Fruit fly (Drosophila melanogaster) whole organism, embryonic: ENCODE data around the gene pyd.

Source experiments
- Bdp1 ChIP-seq: fragments of 200-800 bp; sonication (Bioruptor generic); optimal IDR thresholded peaks from 3 replicates; lab custom pipeline; 2016; ENCODE audit warnings: missing biosample characterization, missing genetic modification characterization
- Blimp-1 ChIP-seq: fragments of 200-800 bp; sonication (Bioruptor generic); optimal IDR thresholded peaks from 3 replicates; lab custom pipeline; 2018; ENCODE audit warnings: missing biosample characterization, missing genetic modification characterization, mild to moderate bottlenecking, moderate library complexity, missing genetic modification reagents
- C15 ChIP-seq: fragments of 200-800 bp; sonication (Bioruptor generic); IDR thresholded peaks from 3 replicates; pipeline ENCODE4 v1.3.6; 2022; ENCODE audit warnings: missing biosample characterization, missing genetic modification characterization
- CG10147 ChIP-seq: fragments of 200-800 bp; sonication (Bioruptor generic); optimal IDR thresholded peaks from 2 replicates; lab custom pipeline; 2019; ENCODE audit warnings: missing biosample characterization, mild to moderate bottlenecking, missing genetic modification characterization, moderate library complexity
- CG10267 ChIP-seq: fragments of 200-800 bp; sonication (Bioruptor generic); optimal IDR thresholded peaks from 2 replicates; lab custom pipeline; 2018; ENCODE audit warnings: missing biosample characterization, mild to moderate bottlenecking, missing genetic modification characterization, moderate library complexity
- CG10366 ChIP-seq: fragments of 200-800 bp; sonication (Bioruptor generic); IDR thresholded peaks from 2 replicates; pipeline ENCODE4 v1.3.6; 2022; ENCODE audit warnings: missing biosample characterization, missing genetic modification characterization
- CG10543 ChIP-seq: fragments of 200-800 bp; sonication (Bioruptor generic); optimal IDR thresholded peaks from 3 replicates; lab custom pipeline; 2017; ENCODE audit warnings: missing biosample characterization, mild to moderate bottlenecking, missing genetic modification characterization, moderate library complexity
- CG11247 ChIP-seq: fragments of 200-800 bp; sonication (Bioruptor generic); IDR thresholded peaks from 2 replicates; pipeline ENCODE4 v1.3.6; 2022; ENCODE audit warnings: missing biosample characterization, missing genetic modification characterization
- CG13123 ChIP-seq: fragments of 200-800 bp; sonication (Bioruptor generic); optimal IDR thresholded peaks from 2 replicates; lab custom pipeline; 2016; ENCODE audit warnings: missing biosample characterization, missing genetic modification characterization
- CG14860 ChIP-seq: fragments of 200-800 bp; sonication (Bioruptor generic); IDR thresholded peaks from 3 replicates; pipeline ENCODE4 v1.3.6; 2022; ENCODE audit warnings: missing biosample characterization, missing genetic modification characterization; ENCODE audit not compliant: partially characterized antibody
- CG17361 ChIP-seq: fragments of 200-800 bp; sonication (Bioruptor generic); IDR thresholded peaks from 3 replicates; pipeline ENCODE4 v1.3.6; 2022; ENCODE audit warnings: missing biosample characterization, missing genetic modification characterization
- CG17829 ChIP-seq: fragments of 200-800 bp; optimal IDR thresholded peaks from 2 replicates; lab custom pipeline; 2019; ENCODE audit warnings: missing biosample characterization, mild to moderate bottlenecking, missing genetic modification characterization, moderate library complexity
- CG18599 ChIP-seq: fragments of 200-800 bp; sonication (Bioruptor generic); optimal IDR thresholded peaks from 3 replicates; lab custom pipeline; 2017; ENCODE audit warnings: missing biosample characterization, missing genetic modification characterization, mild to moderate bottlenecking, moderate library complexity, missing genetic modification reagents
- CG2120 ChIP-seq: fragments of 200-800 bp; sonication (Bioruptor generic); optimal IDR thresholded peaks from 3 replicates; lab custom pipeline; 2016; ENCODE audit warnings: missing biosample characterization, missing genetic modification characterization
- CG2712 ChIP-seq: fragments of 200-800 bp; optimal IDR thresholded peaks from 3 replicates; lab custom pipeline; 2019; ENCODE audit warnings: missing biosample characterization, mild to moderate bottlenecking, missing genetic modification characterization, moderate library complexity
- CG30431 ChIP-seq: fragments of 200-800 bp; sonication (Bioruptor generic); optimal IDR thresholded peaks from 2 replicates; lab custom pipeline; 2017; ENCODE audit warnings: missing biosample characterization, missing genetic modification characterization
- CG33213 ChIP-seq: fragments of 200-800 bp; sonication (Bioruptor generic); optimal IDR thresholded peaks from 3 replicates; lab custom pipeline; 2016; ENCODE audit warnings: missing biosample characterization, missing genetic modification characterization
- CG4617 ChIP-seq: fragments of 200-800 bp; sonication (Bioruptor generic); optimal IDR thresholded peaks from 3 replicates; lab custom pipeline; 2016; ENCODE audit warnings: missing biosample characterization, missing genetic modification characterization, borderline replicate concordance
- CG4854 ChIP-seq: fragments of 200-800 bp; sonication (Bioruptor generic); optimal IDR thresholded peaks from 2 replicates; lab custom pipeline; 2016; ENCODE audit warnings: missing biosample characterization, missing genetic modification characterization, inconsistent platforms
- CG8359 ChIP-seq: fragments of 200-800 bp; sonication (Bioruptor generic); optimal IDR thresholded peaks from 2 replicates; lab custom pipeline; 2017; ENCODE audit warnings: missing biosample characterization, mild to moderate bottlenecking, missing genetic modification characterization, borderline replicate concordance
- CG9817 ChIP-seq: fragments of 200-800 bp; sonication (Bioruptor generic); optimal IDR thresholded peaks from 2 replicates; lab custom pipeline; 2018; ENCODE audit warnings: missing biosample characterization, mild to moderate bottlenecking, missing genetic modification characterization, moderate library complexity
- Chrac-16 ChIP-seq: fragments of 200-800 bp; sonication (Bioruptor generic); optimal IDR thresholded peaks from 3 replicates; lab custom pipeline; 2016; ENCODE audit warnings: missing biosample characterization, missing genetic modification characterization
- Dref ChIP-seq: fragments of 200-800 bp; sonication (Bioruptor generic); IDR thresholded peaks from 2 replicates; pipeline ENCODE4 v1.3.6; 2022; ENCODE audit warnings: missing biosample characterization, missing genetic modification characterization
- E2f2 ChIP-seq: fragments of 200-800 bp; sonication (Bioruptor generic); IDR thresholded peaks from 2 replicates; pipeline ENCODE4 v1.3.6; 2022; ENCODE audit warnings: missing biosample characterization, missing genetic modification characterization
- Hmr ChIP-seq: fragments of 200-800 bp; sonication (Bioruptor generic); optimal IDR thresholded peaks from 3 replicates; lab custom pipeline; 2017; ENCODE audit warnings: mild to moderate bottlenecking, missing biosample characterization, missing genetic modification reagents, missing genetic modification characterization
- Lpt ChIP-seq: fragments of >200 bp; optimal IDR thresholded peaks from 2 replicates; lab custom pipeline; 2018; ENCODE audit warnings: missing biosample characterization, missing genetic modification characterization
- Meics ChIP-seq: fragments of 200-800 bp; sonication (Bioruptor generic); optimal IDR thresholded peaks from 2 replicates; lab custom pipeline; 2017; ENCODE audit warnings: missing biosample characterization, mild to moderate bottlenecking, missing genetic modification characterization
- NFAT ChIP-seq: fragments of 200-800 bp; sonication (Bioruptor generic); IDR thresholded peaks from 2 replicates; pipeline ENCODE4 v1.3.6; 2022; ENCODE audit warnings: missing biosample characterization, missing genetic modification characterization
- NK7.1 ChIP-seq: fragments of 200-800 bp; sonication (Bioruptor generic); optimal IDR thresholded peaks from 3 replicates; lab custom pipeline; 2016; ENCODE audit warnings: missing biosample characterization, missing genetic modification characterization
- Stat92E ChIP-seq, 3 experiments: fragments of >200 bp in 2 of 3; fragments of 200-800 bp in 1 of 3; sonication (Bioruptor generic) in 1 of 3; optimal IDR thresholded peaks; 2 replicates each; lab custom pipeline; 2017 to 2019; ENCODE audit warnings: missing biosample characterization in 3 of 3, missing genetic modification characterization in 3 of 3, mild to moderate bottlenecking in 1 of 3, moderate library complexity in 1 of 3
- Trl ChIP-seq, 3 experiments: fragments of >200 bp in 2 of 3; fragments of 200-800 bp in 1 of 3; sonication (Bioruptor generic) in 1 of 3; optimal IDR thresholded peaks; 2 replicates in 1 of 3; 3 replicates in 2 of 3; lab custom pipeline; 2016 to 2017; ENCODE audit warnings: missing biosample characterization in 1 of 3, missing genetic modification characterization in 1 of 3
- al ChIP-seq: fragments of 200-800 bp; sonication (Bioruptor generic); IDR thresholded peaks from 2 replicates; pipeline ENCODE4 v1.3.6; 2022; ENCODE audit warnings: missing biosample characterization, missing genetic modification characterization
- ara ChIP-seq: fragments of 200-800 bp; sonication (Bioruptor generic); IDR thresholded peaks from 2 replicates; pipeline ENCODE4 v1.3.6; 2022; ENCODE audit warnings: missing biosample characterization, missing genetic modification characterization
- ato ChIP-seq: fragments of 200-800 bp; sonication (Bioruptor generic); IDR thresholded peaks from 2 replicates; pipeline ENCODE4 v1.3.6; 2022; ENCODE audit warnings: missing biosample characterization, missing genetic modification characterization; ENCODE audit not compliant: partially characterized antibody
- az2 ChIP-seq: fragments of 200-800 bp; sonication (Bioruptor generic); optimal IDR thresholded peaks from 3 replicates; lab custom pipeline; 2016; ENCODE audit warnings: missing biosample characterization, missing genetic modification characterization
- br ChIP-seq: fragments of >200 bp; optimal IDR thresholded peaks from 2 replicates; lab custom pipeline; 2017
- eve ChIP-seq, 2 experiments: fragments of >200 bp; optimal IDR thresholded peaks; 2 replicates each; lab custom pipeline; 2017; ENCODE audit warnings: missing biosample characterization in 2 of 2, missing genetic modification characterization in 2 of 2
- ftz-f1 ChIP-seq: fragments of 200-800 bp; sonication (Bioruptor generic); optimal IDR thresholded peaks from 2 replicates; lab custom pipeline; 2016; ENCODE audit warnings: missing biosample characterization, missing genetic modification characterization
- gsb ChIP-seq: fragments of 200-800 bp; sonication (Bioruptor generic); IDR thresholded peaks from 2 replicates; pipeline ENCODE4 v1.3.6; 2022; ENCODE audit warnings: missing biosample characterization, missing genetic modification characterization
- gsb-n ChIP-seq: fragments of 200-800 bp; sonication (Bioruptor generic); optimal IDR thresholded peaks from 3 replicates; lab custom pipeline; 2018; ENCODE audit warnings: missing biosample characterization, mild to moderate bottlenecking, missing genetic modification characterization
- ind ChIP-seq: fragments of 200-800 bp; sonication (Bioruptor generic); optimal IDR thresholded peaks from 3 replicates; lab custom pipeline; 2016; ENCODE audit warnings: missing biosample characterization, missing genetic modification characterization
- knrl ChIP-seq: fragments of 200-800 bp; sonication (Bioruptor generic); IDR thresholded peaks from 3 replicates; pipeline ENCODE4 v1.3.6; 2022; ENCODE audit warnings: missing biosample characterization, missing genetic modification characterization; ENCODE audit not compliant: partially characterized antibody
- lilli ChIP-seq: fragments of 200-800 bp; sonication (Bioruptor generic); optimal IDR thresholded peaks from 3 replicates; lab custom pipeline; 2016; ENCODE audit warnings: missing biosample characterization, missing genetic modification characterization
- lov ChIP-seq, 2 experiments: fragments of 200-800 bp in 1 of 2; fragments of >200 bp in 1 of 2; sonication (Bioruptor generic) in 1 of 2; IDR thresholded peaks in 1 of 2; optimal IDR thresholded peaks in 1 of 2; 2 replicates in 1 of 2; 3 replicates in 1 of 2; pipeline versions ENCODE4 v1.3.6 to Lab custom; 2017 to 2022; ENCODE audit warnings: missing biosample characterization in 1 of 2, missing genetic modification characterization in 1 of 2
- nom ChIP-seq: fragments of 200-800 bp; sonication (Bioruptor generic); optimal IDR thresholded peaks from 2 replicates; lab custom pipeline; 2017; ENCODE audit warnings: missing biosample characterization, missing genetic modification characterization, mild to moderate bottlenecking, moderate library complexity, missing genetic modification reagents
- onecut ChIP-seq: fragments of 200-800 bp; sonication (Bioruptor generic); IDR thresholded peaks from 2 replicates; pipeline ENCODE4 v1.3.6; 2022; ENCODE audit warnings: missing biosample characterization, missing genetic modification characterization
- slou ChIP-seq: fragments of 200-800 bp; sonication (Bioruptor generic); optimal IDR thresholded peaks from 3 replicates; lab custom pipeline; 2016; ENCODE audit warnings: missing biosample characterization, missing genetic modification characterization
- sob ChIP-seq: fragments of 200-800 bp; sonication (Bioruptor generic); IDR thresholded peaks from 2 replicates; pipeline ENCODE4 v1.3.6; 2022; ENCODE audit warnings: missing biosample characterization, missing genetic modification characterization
- vfl ChIP-seq: fragments of 200-800 bp; sonication (Bioruptor generic); optimal IDR thresholded peaks from 2 replicates; lab custom pipeline; 2016; ENCODE audit warnings: missing biosample characterization, missing genetic modification characterization
- z ChIP-seq: fragments of 200-800 bp; sonication (Bioruptor generic); IDR thresholded peaks from 3 replicates; pipeline ENCODE4 v1.3.6; 2022; ENCODE audit warnings: missing biosample characterization, missing genetic modification characterization

Gene pyd

dm6 chr3R:8808518-8808921, 123.2 kb downstream of the pyd start:
- TF ChIP-seq CG11247 (no peak), Meics (GFP tag; lab: Kevin White, UChicago) (peak; percentile 21), onecut (GFP tag; lab: Robert Waterston, UW) (peak; percentile 64), CG18599 (GFP tag; lab: Kevin White, UChicago) (peak; percentile 40), gsb (GFP tag; lab: Robert Waterston, UW) (no peak), CG13123 (peak; percentile 19), lilli (GFP tag; lab: Kevin White, UChicago) (peak; percentile 55), CG8359 (GFP tag; lab: Kevin White, UChicago) (peak; percentile 88), CG4617 (peak; percentile 17), Blimp-1 (GFP tag; lab: Kevin White, UChicago) (peak; percentile 70), ato (no peak), eve (GFP tag; optimal IDR thresholded peaks at IDR 0.05; lab: Kevin White, UChicago) (peak in 1 of 2 experiments; percentile 71), Trl (optimal IDR thresholded peaks at IDR 0.05; lab: Kevin White, UChicago) (no peak), Trl (GFP tag; optimal IDR thresholded peaks at IDR 0.05; lab: Kevin White, UChicago) (peak; percentile 17), Chrac-16 (peak; percentile 83), Hmr (peak; percentile 21), ara (peak; percentile 57), CG10543 (GFP tag; lab: Kevin White, UChicago) (no peak), CG9817 (no peak), ind (GFP tag; lab: Kevin White, UChicago) (peak; percentile 42), CG2712 (tag; lab: Kevin White, UChicago) (peak; percentile 94), lov (optimal IDR thresholded peaks at IDR 0.05; lab: Kevin White, UChicago) (no peak), lov (GFP tag; IDR thresholded peaks at IDR 0.05; lab: Robert Waterston, UW) (peak; percentile 63; the same call in 1 of the 3 replicates), CG14860 (GFP tag; lab: Robert Waterston, UW) (no peak), knrl (GFP tag; lab: Robert Waterston, UW) (no peak), z (no peak), CG17829 (tag; lab: Kevin White, UChicago) (peak; percentile 94), sob (GFP tag; lab: Robert Waterston, UW) (no peak), vfl (GFP tag; lab: Kevin White, UChicago) (peak; percentile 60), br (no peak), CG10147 (GFP tag; lab: Kevin White, UChicago) (no peak), CG2120 (GFP tag; lab: Kevin White, UChicago) (peak; percentile 45), CG33213 (GFP tag; lab: Kevin White, UChicago) (peak; percentile 40), Bdp1 (peak; percentile 5), CG10366 (GFP tag; lab: Robert Waterston, UW) (no peak), C15 (GFP tag; lab: Robert Waterston, UW) (no peak), NK7.1 (GFP tag; lab: Kevin White, UChicago) (peak; percentile 46), E2f2 (GFP tag; lab: Robert Waterston, UW) (no peak), nom (GFP tag; lab: Kevin White, UChicago) (no peak), slou (GFP tag; lab: Kevin White, UChicago) (peak; percentile 41), Stat92E (GFP tag; optimal IDR thresholded peaks at IDR 0.05; lab: Kevin White, UChicago) (peak in 1 of 3 experiments; percentile 71), Dref (GFP tag; lab: Robert Waterston, UW) (no peak), az2 (GFP tag; lab: Kevin White, UChicago) (peak; percentile 74), CG30431 (GFP tag; lab: Kevin White, UChicago) (peak; percentile 71), CG17361 (peak; percentile 90), CG10267 (tag; lab: Kevin White, UChicago) (peak; percentile 89), ftz-f1 (GFP tag; lab: Kevin White, UChicago) (no peak), al (GFP tag; lab: Robert Waterston, UW) (no peak), gsb-n (peak; percentile 85), Lpt (GFP tag; lab: Kevin White, UChicago) (no peak), NFAT (GFP tag; lab: Robert Waterston, UW) (no peak), CG4854 (GFP tag; lab: Kevin White, UChicago) (peak; percentile 41)
